Fruit fly (Drosophila melanogaster): ENCODE data around the gene CG10237.
A peak's percentile ranks its signal among the peaks of the same experiment; 100 is the strongest.

The CG10237 gene

DNA sequence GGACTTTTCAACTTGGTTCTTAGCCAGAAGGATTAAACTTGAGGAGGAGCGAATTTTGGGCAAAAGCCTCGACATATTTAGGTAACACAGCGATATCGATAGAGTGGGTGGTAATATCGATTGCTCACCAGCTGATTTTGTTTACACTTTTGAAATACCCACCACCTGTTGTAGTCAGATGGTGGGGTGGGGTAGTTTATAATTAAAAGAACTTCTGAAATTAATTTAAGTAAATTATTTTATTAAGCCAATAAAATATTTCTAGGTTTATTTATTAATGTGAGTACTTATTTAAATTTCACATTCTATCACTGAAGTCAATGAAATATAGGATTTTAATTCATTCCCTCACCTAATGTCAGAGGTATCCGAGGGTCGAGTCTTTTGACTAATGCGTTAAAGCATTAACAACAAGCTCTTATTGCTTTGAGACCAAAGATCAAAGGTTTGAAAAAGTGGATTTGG lies 47.5 kb upstream of the CG10237 start, which contains the start of the genes CG10194 and CG18094 (continued):
- TF ChIP-seq prd (optimal IDR thresholded peaks at IDR 0.05), result no peak
- TF ChIP-seq prd (GFP tag; IDR thresholded peaks at IDR 0.05), result peak; percentile 51; the same call in 2 of the 3 replicates
- TF ChIP-seq CG34224 (GFP tag; IDR thresholded peaks at IDR 0.05; ENCODE audit: partially characterized antibody), result peak; percentile 78
- peak; percentile 92 for TF ChIP-seq row (GFP tag; IDR thresholded peaks at IDR 0.05)
- peak; percentile 17 for TF ChIP-seq Max (GFP tag; optimal IDR thresholded peaks at IDR 0.05)
- peak; percentile 91 for TF ChIP-seq MBD-R2 (GFP tag; IDR thresholded peaks at IDR 0.05)
- TF ChIP-seq twi (tag; optimal IDR thresholded peaks at IDR 0.05), result no peak
- no peak for TF ChIP-seq eyg (GFP tag; optimal IDR thresholded peaks at IDR 0.05)
- TF ChIP-seq CG18476 (GFP tag; optimal IDR thresholded peaks at IDR 0.05), result no peak
- TF ChIP-seq Adf1 (GFP tag; IDR thresholded peaks at IDR 0.05), result 0 out of 2 replicates have a peak, but pooled peaks have one; percentile 18
- TF ChIP-seq scrt (GFP tag; optimal IDR thresholded peaks at IDR 0.05), result peak; percentile 92
- peak; percentile 65 for TF ChIP-seq CG2120 (GFP tag; optimal IDR thresholded peaks at IDR 0.05)
- TF ChIP-seq chn (GFP tag; optimal IDR thresholded peaks at IDR 0.05), result peak; percentile 10
- TF ChIP-seq Aef1 (GFP tag; IDR thresholded peaks at IDR 0.05), result 0 out of 3 replicates have a peak, but pooled peaks have one; percentile 31
- peak; percentile 52 for TF ChIP-seq Xbp1 (GFP tag; optimal IDR thresholded peaks at IDR 0.05)
- no peak for TF ChIP-seq CG11723 (GFP tag; optimal IDR thresholded peaks at IDR 0.05)
- peak; percentile 40; the same call in 1 of the 3 replicates for TF ChIP-seq CG34422 (GFP tag; IDR thresholded peaks at IDR 0.05)
- 0 out of 2 replicates have a peak, but pooled peaks have one; percentile 23 for TF ChIP-seq al (GFP tag; IDR thresholded peaks at IDR 0.05)
- peak; percentile 16 for TF ChIP-seq CG10654 (GFP tag; optimal IDR thresholded peaks at IDR 0.05)
- no peak for TF ChIP-seq gsb-n (tag; optimal IDR thresholded peaks at IDR 0.05)
- peak; percentile 66; the same call in 1 of the 2 replicates for TF ChIP-seq Bgb (GFP tag; IDR thresholded peaks at IDR 0.05; ENCODE audit: partially characterized antibody)
- TF ChIP-seq Hsf (GFP tag; optimal IDR thresholded peaks at IDR 0.05), result peak; percentile 38
- TF ChIP-seq CG3281 (GFP tag; optimal IDR thresholded peaks at IDR 0.05), result peak; percentile 40
- TF ChIP-seq CG8388 (GFP tag; optimal IDR thresholded peaks at IDR 0.05), result peak; percentile 34
- TF ChIP-seq CG16815 (GFP tag; optimal IDR thresholded peaks at IDR 0.05), result peak; percentile 14
- TF ChIP-seq Eip74EF (GFP tag; optimal IDR thresholded peaks at IDR 0.05), result peak in 1 of 2 experiments; percentile 16
- peak; percentile 71 for TF ChIP-seq Med (GFP tag)
- peak; percentile 43 for TF ChIP-seq HmgZ (tag; optimal IDR thresholded peaks at IDR 0.05)
- peak; percentile 75 for TF ChIP-seq CG13287 (GFP tag; IDR thresholded peaks at IDR 0.05; ENCODE audit: partially characterized antibody)
- peak; percentile 33 for TF ChIP-seq NfI (GFP tag; optimal IDR thresholded peaks at IDR 0.05)
- TF ChIP-seq CG9215 (GFP tag; IDR thresholded peaks at IDR 0.05), result peak; percentile 11; the same call in 1 of the 2 replicates
- peak; percentile 57 for TF ChIP-seq Hr3 (GFP tag; optimal IDR thresholded peaks at IDR 0.05)
- TF ChIP-seq CG12391 (tag; optimal IDR thresholded peaks at IDR 0.05), result peak; percentile 66
- TF ChIP-seq odd (GFP tag; optimal IDR thresholded peaks at IDR 0.05), result no peak
- TF ChIP-seq hbn (GFP tag; IDR thresholded peaks at IDR 0.05; ENCODE audit: partially characterized antibody), result peak; percentile 52; the same call in 1 of the 2 replicates
- TF ChIP-seq CG9437 (GFP tag; optimal IDR thresholded peaks at IDR 0.05), result peak; percentile 28
- peak; percentile 57 for TF ChIP-seq CG12155 (GFP tag; optimal IDR thresholded peaks at IDR 0.05)
- peak; percentile 51 for TF ChIP-seq CG2116 (GFP tag; optimal IDR thresholded peaks at IDR 0.05)
- TF ChIP-seq stwl (tag; optimal IDR thresholded peaks at IDR 0.05), result peak; percentile 9
- peak; percentile 10 for TF ChIP-seq Six4 (GFP tag; optimal IDR thresholded peaks at IDR 0.05)
- no peak for TF ChIP-seq tgo (GFP tag; IDR thresholded peaks at IDR 0.05)
- no peak for TF ChIP-seq bigmax (GFP tag; optimal IDR thresholded peaks at IDR 0.05)
- TF ChIP-seq CG7839 (tag; optimal IDR thresholded peaks at IDR 0.05), result no peak
- TF ChIP-seq esg (GFP tag; conservative IDR thresholded peaks at IDR 0.05), result 0 out of 2 replicates have a peak, but pooled peaks have one; percentile 32
- TF ChIP-seq Ets97D (GFP tag; optimal IDR thresholded peaks at IDR 0.05), result peak; percentile 1
- TF ChIP-seq inv (GFP tag; IDR thresholded peaks at IDR 0.05; ENCODE audit: partially characterized antibody), result peak; percentile 34
- TF ChIP-seq CG13424 (tag; optimal IDR thresholded peaks at IDR 0.05), result peak; percentile 29
- peak; percentile 48 for TF ChIP-seq exex (tag; optimal IDR thresholded peaks at IDR 0.05)
- TF ChIP-seq seq (GFP tag; IDR thresholded peaks at IDR 0.05), result peak; percentile 55; the same call in 1 of the 2 replicates
